Worm (Caenorhabditis elegans) whole organism, L1 larva: Measurements from ENCODE around the gene ell-1.

Experiments used
- C04F5.9 ChIP-seq: sonication (generic microtip); optimal IDR thresholded peaks from 2 replicates; lab custom pipeline; 2016; ENCODE audit warnings: missing genetic modification characterization, missing compliant biosample characterization
- blmp-1 ChIP-seq: fragments of 150-350 bp; optimal IDR thresholded peaks from 2 replicates; lab custom pipeline; 2014; ENCODE audit warnings: missing biosample characterization, missing genetic modification characterization
- ces-1 ChIP-seq: fragments of 150-350 bp; optimal IDR thresholded peaks from 2 replicates; lab custom pipeline; 2014; ENCODE audit warnings: missing biosample characterization, missing genetic modification reagents, missing genetic modification characterization
- efl-1 ChIP-seq, 4 experiments: fragments of 150-350 bp; optimal IDR thresholded peaks in 3 of 4; peaks in 1 of 4; 1 replicate in 1 of 4; 2 replicates in 3 of 4; lab custom pipeline; 2014; ENCODE audit warnings: missing biosample characterization in 2 of 4, missing genetic modification characterization in 2 of 4, missing genetic modification reagents in 2 of 4
- jun-1 ChIP-seq: fragments of 150-350 bp; optimal IDR thresholded peaks from 2 replicates; lab custom pipeline; 2014; ENCODE audit warnings: missing biosample characterization, missing genetic modification reagents, missing genetic modification characterization
- mef-2 ChIP-seq: fragments of 150-350 bp; optimal IDR thresholded peaks from 2 replicates; lab custom pipeline; 2014; ENCODE audit warnings: missing biosample characterization, missing genetic modification characterization
- ztf-11 ChIP-seq, 2 experiments: sonication (generic microtip); optimal IDR thresholded peaks; 2 replicates each; lab custom pipeline; 2016 to 2017; ENCODE audit warnings: missing genetic modification characterization in 2 of 2, missing biosample characterization in 1 of 2, missing compliant biosample characterization in 1 of 2

ce11 chrIV:4406054-4406539 lies 11.9 kb downstream of the ell-1 start:
- TF ChIP-seq ces-1 (GFP tag; lab: Kevin White, UChicago) (no peak), efl-1 (optimal IDR thresholded peaks at IDR 0.05; lab: Kevin White, UChicago) (peak; percentile 71 to 82), efl-1 (GFP tag; optimal IDR thresholded peaks at IDR 0.05 in 1 of 2; lab: Kevin White, UChicago) (peak; percentile 76 to 97), jun-1 (tag; lab: Kevin White, UChicago) (no peak), C04F5.9 (no peak), ztf-11 (tag; optimal IDR thresholded peaks at IDR 0.05; lab: Kevin White, UChicago) (peak in 1 of 2 experiments; percentile 41), mef-2 (tag; lab: Kevin White, UChicago) (peak; percentile 12), blmp-1 (peak; percentile 38)
